Fruit fly (Drosophila melanogaster) whole organism: Measurements from ENCODE around the gene CrebB.

Source experiments
- CG8478 ChIP-seq: fragments of >200 bp; optimal IDR thresholded peaks from 2 replicates; lab custom pipeline; 2018; ENCODE audit warnings: inconsistent platforms
- pan ChIP-seq: fragments of >200 bp; optimal IDR thresholded peaks from 2 replicates; lab custom pipeline; 2017
- usp ChIP-seq: fragments of >200 bp; optimal IDR thresholded peaks from 2 replicates; lab custom pipeline; 2017; ENCODE audit warnings: missing biosample characterization, missing genetic modification characterization, mixed read lengths

DNA sequence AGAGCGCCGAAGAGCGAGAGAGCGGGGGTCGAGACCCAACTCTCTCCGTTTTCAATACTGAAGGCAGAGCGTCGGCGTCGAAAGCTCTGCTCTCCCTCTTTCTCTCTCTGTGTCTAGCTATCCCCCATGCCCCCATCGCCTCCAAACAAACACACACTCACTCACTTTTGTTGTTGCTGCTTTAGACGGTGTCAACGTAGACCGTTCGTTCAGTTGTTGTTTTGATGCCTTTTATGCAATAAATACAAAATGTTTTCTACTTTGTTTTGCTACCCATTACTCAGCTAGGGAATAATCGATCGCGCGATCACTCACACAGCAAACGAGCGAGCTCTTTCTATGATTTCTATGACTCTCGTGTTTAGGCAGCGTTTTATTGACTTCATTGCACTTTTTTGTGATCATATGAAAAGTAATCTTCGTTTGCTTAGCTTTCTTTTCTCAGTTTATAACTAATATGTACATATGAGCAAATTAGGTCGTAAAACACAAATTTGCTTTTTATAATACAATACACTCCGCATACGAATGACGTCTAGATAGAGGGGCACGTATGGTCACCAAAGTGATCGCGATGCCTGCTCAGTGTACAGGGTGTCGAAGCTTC, 38.6 kb downstream of the CrebB start:
- no peak for TF ChIP-seq usp (GFP tag; lab: Kevin White, UChicago)
- no peak for TF ChIP-seq CG8478 (lab: Kevin White, UChicago)
- peak; percentile 82 for TF ChIP-seq pan
